Worm (Caenorhabditis elegans): ENCODE data around the gene ZC116.5.

DNA sequence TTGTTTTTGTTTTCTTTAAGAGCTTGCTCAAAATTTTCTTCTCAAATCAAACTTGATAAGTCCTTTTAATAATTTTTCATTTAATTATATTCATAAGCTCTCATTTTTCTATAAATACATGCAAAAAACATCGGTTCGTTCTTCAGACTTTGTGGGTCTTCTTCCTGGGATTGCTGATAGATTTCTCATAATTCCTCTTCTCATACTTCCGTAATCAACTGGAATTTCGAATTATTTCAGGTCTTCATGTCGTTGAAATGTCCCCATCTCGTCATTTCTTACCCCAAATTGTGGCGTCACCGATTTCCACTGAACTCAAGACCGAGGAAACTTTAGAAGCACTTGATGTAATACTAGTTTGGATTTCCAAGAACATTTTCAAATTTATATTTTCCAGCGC is 43.9 kb downstream of the ZC116.5 start:
- no peak for TF ChIP-seq nhr-28 (tag; optimal IDR thresholded peaks at IDR 0.05)
- no peak for TF ChIP-seq ces-1 (GFP tag; optimal IDR thresholded peaks at IDR 0.05)
- TF ChIP-seq elt-3 (tag; optimal IDR thresholded peaks at IDR 0.05), result no peak
- no peak for TF ChIP-seq nhr-76 (tag; optimal IDR thresholded peaks at IDR 0.05)
- TF ChIP-seq lin-13 (tag; optimal IDR thresholded peaks at IDR 0.05), result no peak
- no peak for TF ChIP-seq nhr-12 (tag; optimal IDR thresholded peaks at IDR 0.05)
- TF ChIP-seq blmp-1 (tag; optimal IDR thresholded peaks at IDR 0.05), result no peak
- TF ChIP-seq unc-62 (GFP tag; optimal IDR thresholded peaks at IDR 0.05), result no peak
- no peak for TF ChIP-seq elt-1 (tag; optimal IDR thresholded peaks at IDR 0.05; ENCODE audit: borderline replicate concordance, insufficient read depth)
- TF ChIP-seq pha-4 (tag; optimal IDR thresholded peaks at IDR 0.05), result no peak
